Fruit fly (Drosophila melanogaster): Measurements from ENCODE around the gene Had1.

Gene Had1

dm6 chrX:16286083-16286666, 22.3 kb downstream of the Had1 start, which contains the start of gene UQCR-14 (continued):
- TF ChIP-seq CG1529 (GFP tag; optimal IDR thresholded peaks at IDR 0.05) (no peak), zen (tag; optimal IDR thresholded peaks at IDR 0.05) (peak; percentile 5), CG11398 (GFP tag; optimal IDR thresholded peaks at IDR 0.05) (no peak), CG6765 (GFP tag; optimal IDR thresholded peaks at IDR 0.05) (no peak), CG31365 (tag; optimal IDR thresholded peaks at IDR 0.05) (no peak), H15 (GFP tag; IDR thresholded peaks at IDR 0.05) (no peak), gsb-n (tag; optimal IDR thresholded peaks at IDR 0.05) (no peak), zf30C (GFP tag; optimal IDR thresholded peaks at IDR 0.05) (peak; percentile 40), Kr (GFP tag; optimal IDR thresholded peaks at IDR 0.05) (no peak), danr (GFP tag; IDR thresholded peaks at IDR 0.05) (no peak), CTCF (GFP tag; optimal IDR thresholded peaks at IDR 0.05) (peak; percentile 8), vnd (GFP tag; IDR thresholded peaks at IDR 0.05; ENCODE audit: partially characterized antibody) (peak; percentile 96), CG43689 (GFP tag; IDR thresholded peaks at IDR 0.05) (no peak), Dp (GFP tag; optimal IDR thresholded peaks at IDR 0.05) (peak; percentile 59), CG6654 (GFP tag; optimal IDR thresholded peaks at IDR 0.05) (no peak), CG12744 (GFP tag; optimal IDR thresholded peaks at IDR 0.05) (no peak), CG2875 (GFP tag; optimal IDR thresholded peaks at IDR 0.05) (no peak), so (GFP tag; IDR thresholded peaks at IDR 0.05) (no peak), H2.0 (GFP tag; IDR thresholded peaks at IDR 0.05) (no peak), CG4424 (GFP tag; optimal IDR thresholded peaks at IDR 0.05) (peak; percentile 28), ci (GFP tag; IDR thresholded peaks at IDR 0.05) (no peak; the same call in 2 of the 3 replicates), fd64A (GFP tag; optimal IDR thresholded peaks at IDR 0.05) (no peak), NfI (GFP tag; optimal IDR thresholded peaks at IDR 0.05) (peak; percentile 4), HmgZ (tag; optimal IDR thresholded peaks at IDR 0.05) (peak; percentile 80), Spps (tag; optimal IDR thresholded peaks at IDR 0.05) (no peak), CG42726 (GFP tag; IDR thresholded peaks at IDR 0.05; ENCODE audit: partially characterized antibody) (peak; percentile 98), NC2α (GFP tag; optimal IDR thresholded peaks at IDR 0.05) (no peak), CG13296 (GFP tag; optimal IDR thresholded peaks at IDR 0.05) (peak; percentile 44), dimm (GFP tag; IDR thresholded peaks at IDR 0.05) (no peak), CG14014 (GFP tag; IDR thresholded peaks at IDR 0.05) (no peak), CG10366 (GFP tag; IDR thresholded peaks at IDR 0.05) (peak; percentile 17; the same call in 1 of the 2 replicates), Nf-YA (GFP tag; IDR thresholded peaks at IDR 0.05) (no peak), CG12236 (GFP tag; optimal IDR thresholded peaks at IDR 0.05) (no peak), HmgD (GFP tag; optimal IDR thresholded peaks at IDR 0.05) (no peak), Drgx (GFP tag; IDR thresholded peaks at IDR 0.05) (no peak), gsb (GFP tag; IDR thresholded peaks at IDR 0.05) (no peak), CG10321 (GFP tag; IDR thresholded peaks at IDR 0.05) (no peak), CG7271 (tag; optimal IDR thresholded peaks at IDR 0.05) (no peak), CG18599 (GFP tag; optimal IDR thresholded peaks at IDR 0.05) (peak; percentile 18), jigr1 (GFP tag; IDR thresholded peaks at IDR 0.05) (no peak), peb (GFP tag; IDR thresholded peaks at IDR 0.05) (no peak), CG13775 (GFP tag; optimal IDR thresholded peaks at IDR 0.05) (peak; percentile 12), Elba2 (GFP tag; optimal IDR thresholded peaks at IDR 0.05) (no peak), TFAM (GFP tag; optimal IDR thresholded peaks at IDR 0.05) (no peak), pan (optimal IDR thresholded peaks at IDR 0.05) (no peak), pan (GFP tag; optimal IDR thresholded peaks at IDR 0.05 in 1 of 2, IDR thresholded peaks at IDR 0.05 in 1 of 2) (peak in 1 of 2 experiments; percentile 8), Opbp (GFP tag; IDR thresholded peaks at IDR 0.05; ENCODE audit: partially characterized antibody) (peak; percentile 98), bowl (GFP tag; IDR thresholded peaks at IDR 0.05) (no peak), Gug (GFP tag; IDR thresholded peaks at IDR 0.05) (peak; percentile 13; the same call in 1 of the 4 replicates), ato (GFP tag; IDR thresholded peaks at IDR 0.05; ENCODE audit: partially characterized antibody) (peak; percentile 96), B-H2 (GFP tag; optimal IDR thresholded peaks at IDR 0.05) (peak; percentile 66), stwl (tag; optimal IDR thresholded peaks at IDR 0.05) (peak; percentile 90)

Data from whole organism, embryonic.